Fruit fly (Drosophila melanogaster): Measurements from ENCODE around the gene Cdk7.

dm6 chrX:5286513-5286912, 22.3 kb downstream of the Cdk7 start:
- no peak for TF ChIP-seq HLH106 (tag; optimal IDR thresholded peaks at IDR 0.05)
- no peak for TF ChIP-seq Myc (optimal IDR thresholded peaks at IDR 0.05)
- no peak for TF ChIP-seq rgr (GFP tag; optimal IDR thresholded peaks at IDR 0.05)
- TF ChIP-seq sage (GFP tag; optimal IDR thresholded peaks at IDR 0.05) = no peak
- no peak for TF ChIP-seq Hr78 (GFP tag; optimal IDR thresholded peaks at IDR 0.05)
- TF ChIP-seq br (GFP tag; optimal IDR thresholded peaks at IDR 0.05) = no peak
- TF ChIP-seq GATAd (GFP tag; optimal IDR thresholded peaks at IDR 0.05) = no peak
- no peak for TF ChIP-seq psq (GFP tag; optimal IDR thresholded peaks at IDR 0.05)
- TF ChIP-seq pan (optimal IDR thresholded peaks at IDR 0.05) = no peak

All from whole organism, wandering third instar larva.